Fruit fly (Drosophila melanogaster): ENCODE results near the gene Tpt.

Gene Tpt

DNA sequence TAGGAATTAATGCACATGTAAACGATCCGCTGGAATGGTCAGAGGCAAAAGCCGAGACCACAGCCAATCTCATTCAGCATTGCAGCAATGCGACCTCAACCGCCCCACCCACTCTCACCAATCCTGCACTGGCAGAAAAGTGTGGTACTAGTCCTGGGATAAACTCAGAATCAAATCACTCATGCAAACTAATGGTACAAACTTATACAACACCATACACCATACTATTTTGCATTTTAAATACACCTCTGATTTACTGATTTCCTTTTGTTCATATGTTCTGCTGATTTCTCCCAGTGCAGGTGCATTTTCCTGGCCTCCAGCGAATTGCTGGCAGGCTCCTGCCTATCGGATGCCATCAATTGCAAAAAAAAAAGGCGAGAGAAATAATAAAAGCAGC lies 13.9 kb upstream of the Tpt start (continued):
- no peak for TF ChIP-seq Dip3 (GFP tag; optimal IDR thresholded peaks at IDR 0.05)
- no peak for TF ChIP-seq Hr78 (GFP tag; optimal IDR thresholded peaks at IDR 0.05)
- no peak for TF ChIP-seq sna (GFP tag; IDR thresholded peaks at IDR 0.05; ENCODE audit: partially characterized antibody)
- TF ChIP-seq Hr3 (GFP tag; optimal IDR thresholded peaks at IDR 0.05), result no peak
- peak; percentile 42 for TF ChIP-seq nmo (GFP tag; optimal IDR thresholded peaks at IDR 0.05)
- no peak for TF ChIP-seq mam (GFP tag; optimal IDR thresholded peaks at IDR 0.05)
- no peak for TF ChIP-seq NK7.1 (GFP tag; optimal IDR thresholded peaks at IDR 0.05)
- no peak for TF ChIP-seq CG15696 (tag; optimal IDR thresholded peaks at IDR 0.05)
- TF ChIP-seq amos (GFP tag; IDR thresholded peaks at IDR 0.05; ENCODE audit: partially characterized antibody), result no peak
- TF ChIP-seq ase (GFP tag; IDR thresholded peaks at IDR 0.05), result no peak
- no peak for TF ChIP-seq Dek (tag; optimal IDR thresholded peaks at IDR 0.05)
- TF ChIP-seq CG15514 (GFP tag; optimal IDR thresholded peaks at IDR 0.05), result no peak
- TF ChIP-seq lilli (GFP tag; optimal IDR thresholded peaks at IDR 0.05), result no peak
- TF ChIP-seq psq (GFP tag; optimal IDR thresholded peaks at IDR 0.05), result no peak
- peak; percentile 25 for TF ChIP-seq CG18262 (tag; optimal IDR thresholded peaks at IDR 0.05)
- no peak for TF ChIP-seq CG4404 (GFP tag; IDR thresholded peaks at IDR 0.05)
- TF ChIP-seq lola (GFP tag; optimal IDR thresholded peaks at IDR 0.05), result no peak
- TF ChIP-seq Vsx1 (GFP tag; optimal IDR thresholded peaks at IDR 0.05), result no peak
- no peak for TF ChIP-seq Stat92E (GFP tag; optimal IDR thresholded peaks at IDR 0.05)
- no peak for TF ChIP-seq CG8290 (GFP tag; optimal IDR thresholded peaks at IDR 0.05)
- TF ChIP-seq CG8290 (tag; optimal IDR thresholded peaks at IDR 0.05), result no peak
- no peak for TF ChIP-seq CG17912 (GFP tag; optimal IDR thresholded peaks at IDR 0.05)
- TF ChIP-seq bsh (GFP tag; optimal IDR thresholded peaks at IDR 0.05), result peak; percentile 43 to 62
- TF ChIP-seq CG32532 (GFP tag; IDR thresholded peaks at IDR 0.05), result no peak
- no peak for TF ChIP-seq knrl (GFP tag; IDR thresholded peaks at IDR 0.05; ENCODE audit: partially characterized antibody)
- TF ChIP-seq CrebB (tag; optimal IDR thresholded peaks at IDR 0.05), result no peak
- no peak for TF ChIP-seq CG1832 (GFP tag; optimal IDR thresholded peaks at IDR 0.05)
- TF ChIP-seq hth (optimal IDR thresholded peaks at IDR 0.05), result no peak
- no peak for TF ChIP-seq CG11723 (GFP tag; optimal IDR thresholded peaks at IDR 0.05)
- TF ChIP-seq tap (tag; optimal IDR thresholded peaks at IDR 0.05), result no peak
- no peak for TF ChIP-seq CG2120 (GFP tag; optimal IDR thresholded peaks at IDR 0.05)
- TF ChIP-seq E2f2 (GFP tag; IDR thresholded peaks at IDR 0.05), result no peak
- TF ChIP-seq HLH54F (GFP tag; optimal IDR thresholded peaks at IDR 0.05), result no peak
- no peak for TF ChIP-seq CG6765 (GFP tag; optimal IDR thresholded peaks at IDR 0.05)
- TF ChIP-seq ems (GFP tag; optimal IDR thresholded peaks at IDR 0.05), result no peak
- TF ChIP-seq CG31441 (GFP tag; IDR thresholded peaks at IDR 0.05), result no peak; the same call in 1 of the 2 replicates
- TF ChIP-seq CG17328 (GFP tag; IDR thresholded peaks at IDR 0.05), result no peak
- no peak for TF ChIP-seq CG30020 (tag; optimal IDR thresholded peaks at IDR 0.05)
- no peak for TF ChIP-seq CG17568 (GFP tag; optimal IDR thresholded peaks at IDR 0.05)
- TF ChIP-seq slbo (GFP tag; IDR thresholded peaks at IDR 0.05), result 0 out of 2 replicates have a peak, but pooled peaks have one; percentile 20
- no peak for TF ChIP-seq CG8089 (GFP tag; optimal IDR thresholded peaks at IDR 0.05)
- no peak for TF ChIP-seq Ravus (GFP tag; IDR thresholded peaks at IDR 0.05)
- TF ChIP-seq Neu2 (GFP tag; optimal IDR thresholded peaks at IDR 0.05; ENCODE audit: borderline replicate concordance), result no peak
- TF ChIP-seq CG1647 (GFP tag; optimal IDR thresholded peaks at IDR 0.05), result no peak
- TF ChIP-seq abd-A (tag; optimal IDR thresholded peaks at IDR 0.05), result no peak
- no peak for TF ChIP-seq Opbp (GFP tag; IDR thresholded peaks at IDR 0.05; ENCODE audit: partially characterized antibody)
- no peak for TF ChIP-seq CG34422 (GFP tag; IDR thresholded peaks at IDR 0.05)
- TF ChIP-seq luna (GFP tag; optimal IDR thresholded peaks at IDR 0.05), result no peak
- TF ChIP-seq wek (GFP tag; optimal IDR thresholded peaks at IDR 0.05), result no peak
- no peak for TF ChIP-seq Hey (tag; optimal IDR thresholded peaks at IDR 0.05)
- TF ChIP-seq CG2889 (GFP tag; IDR thresholded peaks at IDR 0.05), result no peak

All from whole organism, embryonic.